Fruit fly (Drosophila melanogaster) whole organism, wandering third instar larva: ENCODE results near the gene CG15446.

Experiments used
- h ChIP-seq: fragments of 200-800 bp; sonication (Bioruptor generic); optimal IDR thresholded peaks from 3 replicates; lab custom pipeline; 2016; ENCODE audit warnings: missing biosample characterization, mild to moderate bottlenecking, missing genetic modification characterization
- sv ChIP-seq: fragments of 200-800 bp; sonication (Bioruptor generic); optimal IDR thresholded peaks from 3 replicates; lab custom pipeline; 2016; ENCODE audit warnings: missing biosample characterization, missing genetic modification characterization

- TF ChIP-seq sv (GFP tag; lab: Kevin White, UChicago) (no peak), h (GFP tag; lab: Kevin White, UChicago) (no peak)
These were observed 54.3 kb downstream of the CG15446 start for dm6 chrX:21047717-21048116.
